Worm (Caenorhabditis elegans) whole organism, dauer: ENCODE data around the gene mltn-13.

Experiments
- unc-62 ChIP-seq: sonication (generic microtip); optimal IDR thresholded peaks from 2 replicates; lab custom pipeline; 2017; ENCODE audit warnings: missing biosample characterization, missing genetic modification reagents, missing genetic modification characterization

Gene mltn-13

ce11 chrX:4448283-4448682 lies at the start of gene mltn-13:
TSS of gene mltn-13 (minus strand) at chrX:4448383.
- TF ChIP-seq unc-62 (GFP tag; lab: Kevin White, UChicago), result no peak

- TF ChIP-seq unc-62 (GFP tag; lab: Kevin White, UChicago), result no peak
Observed at ce11 chrX:4495814-4496567, 47.8 kb upstream of the mltn-13 start.

ce11 chrX:4493439-4494006 lies 45.3 kb upstream of the mltn-13 start:
- TF ChIP-seq unc-62 (GFP tag; lab: Kevin White, UChicago), result no peak

ce11 chrX:4492199-4492598 lies 44.0 kb upstream of the mltn-13 start, which contains the start of gene F46H6.5:
TSS of gene F46H6.5 (minus strand) at chrX:4492208.
- TF ChIP-seq unc-62 (GFP tag; lab: Kevin White, UChicago), result no peak

- TF ChIP-seq unc-62 (GFP tag; lab: Kevin White, UChicago), result no peak
Observed at ce11 chrX:4490400-4490799, 42.2 kb upstream of the mltn-13 start.

ce11 chrX:4488807-4489336 lies 40.7 kb upstream of the mltn-13 start, which contains the start of gene ncr-1:
TSS of gene ncr-1 (minus strand) at chrX:4488857.
- TF ChIP-seq unc-62 (GFP tag; lab: Kevin White, UChicago), result no peak

- no peak for TF ChIP-seq unc-62 (GFP tag; lab: Kevin White, UChicago)
Observed at ce11 chrX:4484072-4484471, 35.9 kb upstream of the mltn-13 start.

ce11 chrX:4480800-4481199 lies 32.6 kb upstream of the mltn-13 start:
- no peak for TF ChIP-seq unc-62 (GFP tag; lab: Kevin White, UChicago)

ce11 chrX:4479960-4480359 lies 31.8 kb upstream of the mltn-13 start:
- no peak for TF ChIP-seq unc-62 (GFP tag; lab: Kevin White, UChicago)

- no peak for TF ChIP-seq unc-62 (GFP tag; lab: Kevin White, UChicago)
Observed at ce11 chrX:4478503-4478902, 30.3 kb upstream of the mltn-13 start.

- TF ChIP-seq unc-62 (GFP tag; lab: Kevin White, UChicago), result no peak
Observed at ce11 chrX:4469297-4469816, 21.2 kb upstream of the mltn-13 start, which contains the start of gene asb-2. TSS of gene asb-2 (plus strand) at chrX:4469766.

ce11 chrX:4466218-4466617 lies 18.0 kb upstream of the mltn-13 start, which contains the start of gene nmur-3:
TSS of gene nmur-3 (plus strand) at chrX:4466518.
- TF ChIP-seq unc-62 (GFP tag; lab: Kevin White, UChicago), result no peak

ce11 chrX:4464367-4464766 lies 16.2 kb upstream of the mltn-13 start:
- TF ChIP-seq unc-62 (GFP tag; lab: Kevin White, UChicago), result no peak

- TF ChIP-seq unc-62 (GFP tag; lab: Kevin White, UChicago), result no peak
Observed at ce11 chrX:4462390-4462789, 14.2 kb upstream of the mltn-13 start, which contains the start of gene atg-16.1. TSS of gene atg-16.1 (minus strand) at chrX:4462465.

- no peak for TF ChIP-seq unc-62 (GFP tag; lab: Kevin White, UChicago)
Observed at ce11 chrX:4457853-4458322, 9.7 kb upstream of the mltn-13 start, which contains the start of gene aps-2. TSS of gene aps-2 (plus strand) at chrX:4458272.

ce11 chrX:4453820-4454219 lies 5.6 kb upstream of the mltn-13 start, which contains the start of gene F02E8.4:
TSS of gene F02E8.4 (plus strand) at chrX:4454120.
- TF ChIP-seq unc-62 (GFP tag; lab: Kevin White, UChicago), result no peak
